Worm (Caenorhabditis elegans) whole organism, young adult: ENCODE results near the gene F36G3.3.

Experiments
- ama-1 ChIP-seq, 3 experiments: fragments of 150-350 bp in 1 of 3; sonication (generic microtip) in 2 of 3; optimal IDR thresholded peaks; 2 replicates each; lab custom pipeline; 2014 to 2018; ENCODE audit warnings: missing biosample characterization in 2 of 3, missing genetic modification characterization in 2 of 3, missing genetic modification reagents in 2 of 3
- ceh-100 ChIP-seq: fragments of 200-800 bp; sonication (Bioruptor generic); IDR thresholded peaks from 2 replicates; pipeline ENCODE4 v1.3.6; 2022; ENCODE audit warnings: missing genetic modification reagents, missing genetic modification characterization, missing compliant biosample characterization
- chd-7 ChIP-seq: sonication (generic microtip); optimal IDR thresholded peaks from 2 replicates; lab custom pipeline; 2016; ENCODE audit warnings: mild to moderate bottlenecking, missing genetic modification characterization, moderate library complexity, missing compliant biosample characterization
- lag-1 ChIP-seq: fragments of 200-800 bp; sonication (Bioruptor generic); IDR thresholded peaks from 2 replicates; pipeline ENCODE4 v1.3.6; 2022; ENCODE audit warnings: missing genetic modification reagents, missing genetic modification characterization, missing compliant biosample characterization
- lin-54 ChIP-seq: fragments of 200-800 bp; sonication (Bioruptor generic); optimal IDR thresholded peaks from 2 replicates; lab custom pipeline; 2018; ENCODE audit warnings: mild to moderate bottlenecking, missing genetic modification characterization, missing compliant biosample characterization
- nfya-2 ChIP-seq: fragments of 200-800 bp; sonication (Bioruptor generic); IDR thresholded peaks from 2 replicates; pipeline ENCODE4 v1.3.6; 2022; ENCODE audit warnings: missing genetic modification reagents, missing genetic modification characterization, missing compliant biosample characterization
- rcor-1 ChIP-seq: fragments of 200-800 bp; sonication (Bioruptor generic); IDR thresholded peaks from 2 replicates; pipeline ENCODE4 v1.3.6; 2022; ENCODE audit warnings: missing genetic modification reagents, missing genetic modification characterization, missing compliant biosample characterization
- snpc-4 ChIP-seq, 5 experiments: fragments of 150-350 bp in 1 of 5; sonication (generic microtip) in 4 of 5; optimal IDR thresholded peaks; 2 replicates each; lab custom pipeline; 2014 to 2018; ENCODE audit warnings: missing genetic modification characterization in 5 of 5, missing biosample characterization in 3 of 5, antibody characterized with exemption in 2 of 5, mild to moderate bottlenecking in 2 of 5, missing compliant biosample characterization in 2 of 5, missing genotype in 2 of 5, moderate library complexity in 2 of 5, missing genetic modification reagents in 1 of 5
- unc-62 ChIP-seq: fragments of 150-350 bp; optimal IDR thresholded peaks from 2 replicates; lab custom pipeline; 2014; ENCODE audit warnings: missing biosample characterization, missing genetic modification reagents, missing genetic modification characterization

DNA sequence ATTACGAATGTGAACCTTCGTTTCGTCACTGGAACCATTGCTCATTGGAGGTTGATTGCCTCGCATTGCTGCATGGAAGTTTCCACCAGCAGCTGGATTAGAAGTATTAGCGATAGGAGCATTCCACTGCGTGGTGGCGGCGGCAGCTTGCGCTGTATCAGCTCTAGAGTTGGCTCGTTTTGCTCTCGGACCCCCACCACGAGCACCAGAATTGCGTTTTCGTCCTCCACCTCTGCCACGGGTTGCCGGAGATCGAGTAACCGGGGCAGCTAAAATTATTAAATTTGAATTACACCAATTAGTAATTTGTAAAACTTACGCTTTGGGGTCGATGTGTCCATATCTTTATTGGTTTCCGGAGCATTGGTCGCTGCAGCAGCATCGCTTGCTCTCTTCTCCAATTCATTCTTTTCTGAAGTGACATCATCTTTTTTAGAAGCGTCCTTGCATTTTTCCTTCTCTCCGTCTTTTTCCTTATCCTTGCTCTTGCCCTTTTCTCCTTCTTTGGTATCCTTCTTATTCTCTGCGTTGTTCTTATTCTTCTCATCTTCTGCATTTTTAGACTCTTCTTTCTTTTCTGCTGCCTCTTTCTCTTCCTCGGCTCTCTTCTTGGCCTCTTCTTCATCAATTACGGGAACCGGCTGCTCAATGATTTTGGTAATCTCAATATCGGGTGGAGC is 15.6 kb downstream of the F36G3.3 start:
- TF ChIP-seq chd-7 (no peak), snpc-4 (GFP tag; optimal IDR thresholded peaks at IDR 0.05; lab: Kevin White, UChicago) (no peak), snpc-4 (tag; optimal IDR thresholded peaks at IDR 0.05; lab: Kevin White, UChicago) (no peak), unc-62 (GFP tag; lab: Kevin White, UChicago) (no peak), rcor-1 (GFP tag; lab: Robert Waterston, UW) (no peak), ceh-100 (GFP tag; lab: Robert Waterston, UW) (no peak), ama-1 (optimal IDR thresholded peaks at IDR 0.05; lab: Kevin White, UChicago) (no peak), ama-1 (GFP tag; optimal IDR thresholded peaks at IDR 0.05; lab: Kevin White, UChicago) (no peak), lin-54 (GFP tag; lab: Kevin White, UChicago) (no peak), nfya-2 (GFP tag; lab: Robert Waterston, UW) (no peak), lag-1 (GFP tag; lab: Robert Waterston, UW) (no peak)
